Fruit fly (Drosophila melanogaster): ENCODE results near the gene CG15403.

DNA sequence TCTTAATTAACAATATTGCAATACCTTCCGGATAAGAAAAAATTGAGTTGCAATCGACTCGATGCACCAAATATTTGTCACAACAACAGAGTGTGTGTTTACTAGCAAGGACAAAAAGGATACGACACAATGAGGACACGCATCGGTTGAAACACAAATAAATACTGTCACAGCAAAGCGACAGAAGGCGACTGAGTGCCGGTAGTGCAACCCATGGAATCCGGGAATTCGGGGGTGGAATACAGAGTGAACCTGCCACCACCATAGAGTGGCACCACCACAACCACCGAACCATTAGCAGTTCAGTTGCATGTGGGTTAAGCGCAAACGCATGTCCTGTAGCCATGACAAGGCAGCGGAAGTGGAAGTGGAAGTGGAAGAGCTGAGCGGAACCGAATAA lies 2.0 kb downstream of the CG15403 start:
- TF ChIP-seq CG8478 (optimal IDR thresholded peaks at IDR 0.05) (no peak), CTCF (optimal IDR thresholded peaks at IDR 0.05) (no peak)
